Worm (Caenorhabditis elegans): Measurements from ENCODE around the gene lron-2.

- TF ChIP-seq ceh-63 (GFP tag; optimal IDR thresholded peaks at IDR 0.05) (no peak), swsn-7 (tag; optimal IDR thresholded peaks at IDR 0.05) (no peak), ces-1 (GFP tag; optimal IDR thresholded peaks at IDR 0.05) (no peak), fkh-10 (GFP tag; optimal IDR thresholded peaks at IDR 0.05) (no peak), zag-1 (tag; optimal IDR thresholded peaks at IDR 0.05) (no peak), tbx-2 (tag; optimal IDR thresholded peaks at IDR 0.05) (no peak), mep-1 (tag; optimal IDR thresholded peaks at IDR 0.05) (no peak), lsy-2 (tag; optimal IDR thresholded peaks at IDR 0.05) (no peak), elt-3 (tag; optimal IDR thresholded peaks at IDR 0.05) (no peak), pqm-1 (tag; optimal IDR thresholded peaks at IDR 0.05) (no peak), pag-3 (tag; optimal IDR thresholded peaks at IDR 0.05; ENCODE audit: borderline replicate concordance, insufficient read depth) (no peak), lin-39 (tag; optimal IDR thresholded peaks at IDR 0.05) (no peak), nhr-20 (tag; optimal IDR thresholded peaks at IDR 0.05) (no peak)
Measured at ce11 chrV:9287460-9287859, at the start of gene lron-2.
